Worm (Caenorhabditis elegans): ENCODE measurements around the gene chil-2.
A peak's percentile ranks its signal among the peaks of the same experiment; 100 is the strongest.

- no peak for TF ChIP-seq dao-5 (tag; optimal IDR thresholded peaks at IDR 0.05)
- no peak for TF ChIP-seq him-1 (tag; optimal IDR thresholded peaks at IDR 0.05)
- TF ChIP-seq W03F9.2 (tag; optimal IDR thresholded peaks at IDR 0.05): peak; percentile 74
Measured at ce11 chrII:9892409-9892808, 18.0 kb upstream of the chil-2 start, which contains the start of gene C08H9.16.

Data from whole organism, L4/young adult.